Worm (Caenorhabditis elegans): ENCODE results near the gene sip-1.

- TF ChIP-seq lin-13 (tag; optimal IDR thresholded peaks at IDR 0.05) (no peak), blmp-1 (tag; optimal IDR thresholded peaks at IDR 0.05) (no peak), ztf-11 (tag; optimal IDR thresholded peaks at IDR 0.05) (no peak), mep-1 (tag; optimal IDR thresholded peaks at IDR 0.05) (no peak), snpc-4 (tag; optimal IDR thresholded peaks at IDR 0.05) (no peak), ces-1 (GFP tag; optimal IDR thresholded peaks at IDR 0.05) (no peak), nhr-28 (tag; optimal IDR thresholded peaks at IDR 0.05) (no peak), ceh-43 (GFP tag; optimal IDR thresholded peaks at IDR 0.05) (no peak)
Observed at ce11 chrIII:10486455-10486854, 20.1 kb downstream of the sip-1 start.

Data from whole organism, mixed stage, embryonic.